Worm (Caenorhabditis elegans) whole organism, young adult: ENCODE results near the gene eif-3.F.

Experiments
- B0019.2 ChIP-seq: fragments of 200-800 bp; sonication (Bioruptor generic); conservative IDR thresholded peaks from 2 replicates; pipeline ENCODE4 v1.3.6; 2022; ENCODE audit warnings: missing genetic modification reagents, missing genetic modification characterization, missing compliant biosample characterization
- fkh-3 ChIP-seq: sonication (generic microtip); optimal IDR thresholded peaks from 2 replicates; lab custom pipeline; 2016; ENCODE audit warnings: mild to moderate bottlenecking, missing genetic modification characterization, missing compliant biosample characterization
- madf-6 ChIP-seq: fragments of 200-800 bp; sonication (Bioruptor generic); IDR thresholded peaks from 2 replicates; pipeline ENCODE4 v1.3.6; 2022; ENCODE audit warnings: missing genetic modification reagents, missing genetic modification characterization, missing compliant biosample characterization
- nfya-1 ChIP-seq: sonication (generic microtip); optimal IDR thresholded peaks from 2 replicates; lab custom pipeline; 2017; ENCODE audit warnings: antibody characterized with exemption, missing compliant biosample characterization, missing genetic modification characterization, borderline replicate concordance; ENCODE audit not compliant: insufficient read depth
- rpc-1 ChIP-seq, 2 experiments: fragments of 150-350 bp in 1 of 2; sonication (generic microtip) in 1 of 2; optimal IDR thresholded peaks; 2 replicates each; lab custom pipeline; 2014 to 2018; ENCODE audit warnings: missing biosample characterization in 1 of 2, missing genetic modification characterization in 1 of 2, missing genetic modification reagents in 1 of 2, missing genotype in 1 of 2
- snpc-1.1 ChIP-seq: sonication (generic microtip); optimal IDR thresholded peaks from 2 replicates; lab custom pipeline; 2017; ENCODE audit warnings: missing genetic modification characterization, mild to moderate bottlenecking, missing compliant biosample characterization, antibody characterized with exemption, moderate library complexity, missing genotype, missing genetic modification reagents; ENCODE audit not compliant: insufficient read depth

DNA sequence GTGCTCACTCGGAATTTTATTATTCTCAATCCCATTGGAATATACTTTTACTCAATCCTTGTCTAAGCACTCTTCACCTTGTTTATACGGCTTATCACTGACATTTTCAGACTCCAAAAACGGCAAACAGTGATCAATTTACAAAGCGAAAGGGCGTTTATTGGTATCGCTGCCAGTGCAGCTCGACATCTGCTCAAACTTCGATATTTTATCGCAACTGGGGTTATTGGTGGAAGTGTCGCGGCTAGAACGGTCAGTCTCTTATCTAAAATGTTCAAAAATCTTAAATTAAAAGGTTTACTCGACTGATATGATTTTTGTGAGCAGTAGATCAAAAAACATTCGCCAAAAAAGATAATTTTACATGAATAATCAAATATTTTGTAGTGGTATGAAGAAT is 5.9 kb upstream of the eif-3.F start:
- TF ChIP-seq madf-6 (GFP tag; lab: Robert Waterston, UW) (no peak), fkh-3 (no peak), nfya-1 (no peak), B0019.2 (GFP tag; lab: Robert Waterston, UW) (no peak), snpc-1.1 (tag; lab: Kevin White, UChicago) (no peak), rpc-1 (optimal IDR thresholded peaks at IDR 0.05; lab: Kevin White, UChicago) (no peak), rpc-1 (tag; optimal IDR thresholded peaks at IDR 0.05; lab: Kevin White, UChicago) (no peak)
